Fruit fly (Drosophila melanogaster) Kc167 (cell line): Measurements from ENCODE around the gene Ktch.

Source experiments
- Myc ChIP-seq: fragments of >200 bp; optimal IDR thresholded peaks from 2 replicates; lab custom pipeline; 2017; ENCODE audit warnings: missing external identifiers
- h ChIP-seq: fragments of >200 bp; optimal IDR thresholded peaks from 3 replicates; lab custom pipeline; 2018; ENCODE audit warnings: missing external identifiers
- insv ChIP-seq: fragments of >200 bp; optimal IDR thresholded peaks from 3 replicates; lab custom pipeline; 2018; ENCODE audit warnings: missing external identifiers

- TF ChIP-seq h (lab: Kevin White, UChicago) (no peak), insv (no peak), Myc (lab: Kevin White, UChicago) (no peak)
These were observed 44.1 kb downstream of the Ktch start for dm6 chr3R:31086394-31086793.
